Worm (Caenorhabditis elegans) whole organism, L4 larva: Measurements from ENCODE around the gene F02D8.9.

Experiments
- F10B5.3 ChIP-seq: sonication (generic microtip); optimal IDR thresholded peaks from 2 replicates; lab custom pipeline; 2016; ENCODE audit warnings: mild to moderate bottlenecking, missing genetic modification characterization, missing compliant biosample characterization
- F44E2.7 ChIP-seq: fragments of 200-800 bp; sonication (Bioruptor generic); IDR thresholded peaks from 2 replicates; pipeline ENCODE4 v2.1.2; 2022; ENCODE audit warnings: missing genetic modification characterization, missing compliant biosample characterization
- F49E8.2 ChIP-seq: sonication (generic microtip); optimal IDR thresholded peaks from 2 replicates; lab custom pipeline; 2016; ENCODE audit warnings: missing compliant biosample characterization, mild to moderate bottlenecking, missing genetic modification characterization, borderline replicate concordance
- Y105C5A.15 ChIP-seq: fragments of 200-800 bp; sonication (Bioruptor generic); IDR thresholded peaks from 2 replicates; pipeline ENCODE4 v1.3.6; 2022; ENCODE audit warnings: missing genetic modification characterization, missing compliant biosample characterization
- Y48G9A.11 ChIP-seq: fragments of 200-800 bp; sonication (Bioruptor generic); IDR thresholded peaks from 2 replicates; pipeline ENCODE4 v1.3.6; 2022; ENCODE audit warnings: missing genetic modification reagents, missing genetic modification characterization, missing compliant biosample characterization
- Y75B8A.6 ChIP-seq: fragments of 200-800 bp; sonication (Bioruptor generic); IDR thresholded peaks from 2 replicates; pipeline ENCODE4 v1.3.6; 2022; ENCODE audit warnings: missing genetic modification reagents, missing genetic modification characterization, missing compliant biosample characterization
- ZK337.2 ChIP-seq: fragments of 200-800 bp; sonication (Bioruptor generic); IDR thresholded peaks from 2 replicates; pipeline ENCODE4 v1.3.6; 2022; ENCODE audit warnings: missing genetic modification reagents, missing genetic modification characterization, missing compliant biosample characterization
- aha-1 ChIP-seq: fragments of 150-350 bp; peaks from one replicate; lab custom pipeline; 2014; ENCODE audit warnings: missing biosample characterization, missing genetic modification characterization
- aly-2 ChIP-seq: sonication (generic microtip); optimal IDR thresholded peaks from 2 replicates; lab custom pipeline; 2018; ENCODE audit warnings: missing biosample characterization, missing genetic modification characterization
- ceh-32 ChIP-seq: sonication (generic microtip); optimal IDR thresholded peaks from 2 replicates; lab custom pipeline; 2016; ENCODE audit warnings: mild to moderate bottlenecking, missing genetic modification characterization, missing compliant biosample characterization; ENCODE audit not compliant: poor library complexity
- ceh-82 ChIP-seq: sonication (generic microtip); optimal IDR thresholded peaks from 2 replicates; lab custom pipeline; 2017; ENCODE audit warnings: missing biosample characterization, missing genetic modification characterization
- ces-1 ChIP-seq: fragments of 150-350 bp; sonication (generic microtip); optimal IDR thresholded peaks from 4 replicates; lab custom pipeline; 2014; ENCODE audit warnings: missing biosample characterization, missing genetic modification reagents, missing genetic modification characterization
- cey-2 ChIP-seq: sonication (generic microtip); optimal IDR thresholded peaks from 3 replicates; lab custom pipeline; 2017; ENCODE audit warnings: missing genetic modification characterization, mild to moderate bottlenecking, missing compliant biosample characterization, antibody characterized with exemption, borderline replicate concordance; ENCODE audit not compliant: insufficient read depth
- ctbp-1 ChIP-seq: fragments of 200-800 bp; sonication (Bioruptor generic); IDR thresholded peaks from 2 replicates; pipeline ENCODE4 v1.3.6; 2022; ENCODE audit warnings: missing genetic modification reagents, missing genetic modification characterization, missing compliant biosample characterization
- daf-12 ChIP-seq: fragments of 150-350 bp; optimal IDR thresholded peaks from 2 replicates; lab custom pipeline; 2014; ENCODE audit warnings: missing biosample characterization, missing genetic modification reagents, missing genetic modification characterization
- daf-16 ChIP-seq, 3 experiments: sonication (generic microtip); optimal IDR thresholded peaks; 2 replicates each; lab custom pipeline; 2016 to 2017; ENCODE audit warnings: missing genetic modification characterization in 3 of 3, missing genetic modification reagents in 3 of 3, mild to moderate bottlenecking in 2 of 3, missing compliant biosample characterization in 2 of 3, missing biosample characterization in 1 of 3, moderate library complexity in 1 of 3
- daf-19 ChIP-seq: fragments of 200-800 bp; sonication (Bioruptor generic); conservative IDR thresholded peaks from 2 replicates; pipeline ENCODE4 v1.3.6; 2022; ENCODE audit warnings: missing genetic modification characterization, missing compliant biosample characterization
- dmd-9 ChIP-seq: fragments of 200-800 bp; sonication (Bioruptor generic); IDR thresholded peaks from 2 replicates; pipeline ENCODE4 v1.3.6; 2022; ENCODE audit warnings: missing genetic modification reagents, missing genetic modification characterization, missing compliant biosample characterization
- duxl-1 ChIP-seq: sonication (generic microtip); optimal IDR thresholded peaks from 2 replicates; lab custom pipeline; 2016; ENCODE audit warnings: mild to moderate bottlenecking, missing genetic modification characterization, moderate library complexity, missing compliant biosample characterization; ENCODE audit not compliant: poor library complexity
- dve-1 ChIP-seq: sonication (generic microtip); optimal IDR thresholded peaks from 2 replicates; lab custom pipeline; 2017; ENCODE audit warnings: antibody characterized with exemption, mild to moderate bottlenecking, missing genetic modification characterization, missing compliant biosample characterization; ENCODE audit not compliant: insufficient read depth
- egl-43 ChIP-seq: fragments of 200-800 bp; sonication (Bioruptor generic); IDR thresholded peaks from 2 replicates; pipeline ENCODE4 v1.3.6; 2022; ENCODE audit warnings: missing genetic modification reagents, missing genetic modification characterization, missing compliant biosample characterization
- fkh-10 ChIP-seq: fragments of 150-350 bp; optimal IDR thresholded peaks from 2 replicates; lab custom pipeline; 2014; ENCODE audit warnings: missing biosample characterization, missing genetic modification reagents, missing genetic modification characterization
- gei-8 ChIP-seq: fragments of 200-800 bp; sonication (Bioruptor generic); optimal IDR thresholded peaks from 2 replicates; lab custom pipeline; 2018; ENCODE audit warnings: mild to moderate bottlenecking, missing genetic modification characterization, missing compliant biosample characterization
- hif-1 ChIP-seq, 2 experiments: sonication (generic microtip); optimal IDR thresholded peaks; 2 replicates each; lab custom pipeline; 2016 to 2017; ENCODE audit warnings: missing compliant biosample characterization in 2 of 2, missing genetic modification characterization in 2 of 2, missing genetic modification reagents in 2 of 2, missing genotype in 2 of 2, mild to moderate bottlenecking in 1 of 2
- hmg-1.1 ChIP-seq: fragments of 200-800 bp; sonication (Bioruptor generic); IDR thresholded peaks from 2 replicates; pipeline ENCODE4 v1.3.6; 2022; ENCODE audit warnings: missing genetic modification reagents, missing genetic modification characterization, missing compliant biosample characterization
- lin-1 ChIP-seq: fragments of 200-800 bp; sonication (Bioruptor generic); IDR thresholded peaks from 2 replicates; pipeline ENCODE4 v1.3.6; 2022; ENCODE audit warnings: missing genetic modification reagents, missing genetic modification characterization, missing compliant biosample characterization
- lin-13 ChIP-seq: fragments of 150-350 bp; optimal IDR thresholded peaks from 2 replicates; lab custom pipeline; 2014; ENCODE audit warnings: missing biosample characterization, missing genetic modification reagents, missing genetic modification characterization
- lin-15B ChIP-seq: fragments of 150-350 bp; sonication (generic microtip); optimal IDR thresholded peaks from 3 replicates; lab custom pipeline; 2014; ENCODE audit warnings: missing biosample characterization, missing genetic modification characterization
- lin-29 ChIP-seq: fragments of 200-800 bp; sonication (Bioruptor generic); IDR thresholded peaks from 2 replicates; pipeline ENCODE4 v1.3.6; 2022; ENCODE audit warnings: missing genetic modification reagents, missing genetic modification characterization, missing compliant biosample characterization
- lin-38 ChIP-seq: fragments of 200-800 bp; sonication (Bioruptor generic); IDR thresholded peaks from 2 replicates; pipeline ENCODE4 v1.3.6; 2022; ENCODE audit warnings: missing genetic modification reagents, missing genetic modification characterization, missing compliant biosample characterization
- nhr-102 ChIP-seq: sonication (generic microtip); optimal IDR thresholded peaks from 2 replicates; lab custom pipeline; 2016; ENCODE audit warnings: mild to moderate bottlenecking, missing genetic modification characterization, moderate library complexity, missing compliant biosample characterization
- nhr-28 ChIP-seq: fragments of 150-350 bp; optimal IDR thresholded peaks from 2 replicates; lab custom pipeline; 2014; ENCODE audit warnings: missing biosample characterization, missing genetic modification characterization
- nhr-41 ChIP-seq: fragments of 200-800 bp; sonication (Bioruptor generic); IDR thresholded peaks from 2 replicates; pipeline ENCODE4 v1.3.6; 2022; ENCODE audit warnings: missing genetic modification reagents, missing genetic modification characterization, missing compliant biosample characterization
- nhr-48 ChIP-seq: sonication (generic microtip); optimal IDR thresholded peaks from 2 replicates; lab custom pipeline; 2016; ENCODE audit warnings: mild to moderate bottlenecking, missing genetic modification characterization, missing compliant biosample characterization
- pqm-1 ChIP-seq: sonication (generic microtip); optimal IDR thresholded peaks from 2 replicates; lab custom pipeline; 2017; ENCODE audit warnings: missing biosample characterization, missing genetic modification characterization
- set-16 ChIP-seq: fragments of 200-800 bp; sonication (Bioruptor generic); IDR thresholded peaks from 2 replicates; pipeline ENCODE4 v1.3.6; 2022; ENCODE audit warnings: missing genetic modification reagents, missing genetic modification characterization, missing compliant biosample characterization
- skn-1 ChIP-seq: fragments of 150-350 bp; optimal IDR thresholded peaks from 2 replicates; lab custom pipeline; 2014; ENCODE audit warnings: missing biosample characterization, missing genetic modification characterization
- snpc-1.2 ChIP-seq: fragments of 200-800 bp; sonication (Bioruptor generic); IDR thresholded peaks from 2 replicates; pipeline ENCODE4 v1.3.6; 2022; ENCODE audit warnings: missing genetic modification reagents, missing genetic modification characterization, missing compliant biosample characterization
- spr-3 ChIP-seq: fragments of 200-800 bp; sonication (Bioruptor generic); optimal IDR thresholded peaks from 2 replicates; lab custom pipeline; 2018; ENCODE audit warnings: mild to moderate bottlenecking, missing genetic modification characterization, missing compliant biosample characterization
- unc-130 ChIP-seq: sonication (generic microtip); optimal IDR thresholded peaks from 2 replicates; lab custom pipeline; 2016; ENCODE audit warnings: missing genetic modification reagents, missing genetic modification characterization, missing compliant biosample characterization
- unc-62 ChIP-seq, 3 experiments: fragments of 150-350 bp in 1 of 3; sonication (generic microtip); optimal IDR thresholded peaks in 2 of 3; peaks in 1 of 3; 1 replicate in 1 of 3; 2 replicates in 2 of 3; lab custom pipeline; 2014 to 2017; ENCODE audit warnings: missing biosample characterization in 3 of 3, missing genetic modification characterization in 3 of 3, missing genetic modification reagents in 3 of 3, missing genotype in 1 of 3
- vab-7 ChIP-seq: fragments of 200-800 bp; sonication (Bioruptor generic); IDR thresholded peaks from 2 replicates; pipeline ENCODE4 v1.3.6; 2022; ENCODE audit warnings: missing genetic modification reagents, missing genetic modification characterization, missing compliant biosample characterization
- zag-1 ChIP-seq: fragments of 150-350 bp; optimal IDR thresholded peaks from 2 replicates; lab custom pipeline; 2014; ENCODE audit warnings: missing biosample characterization, missing genetic modification characterization
- zfp-2 ChIP-seq: sonication (generic microtip); optimal IDR thresholded peaks from 2 replicates; lab custom pipeline; 2016; ENCODE audit warnings: mild to moderate bottlenecking, missing genetic modification characterization, missing compliant biosample characterization
- ztf-7 ChIP-seq: fragments of 150-350 bp; optimal IDR thresholded peaks from 2 replicates; lab custom pipeline; 2014; ENCODE audit warnings: missing biosample characterization, missing genetic modification characterization

F02D8.9 gene

ce11 chrV:14992627-14993117 lies 37.1 kb upstream of the F02D8.9 start, which contains the start of gene T01C3.3:
Gene T01C3.3, minus strand, starts transcription at chrV:14992677.
- no peak for TF ChIP-seq unc-62 (GFP tag; optimal IDR thresholded peaks at IDR 0.05 in 1 of 2; lab: Kevin White, UChicago)
- no peak for TF ChIP-seq unc-62 (tag; optimal IDR thresholded peaks at IDR 0.05; lab: Kevin White, UChicago)
- TF ChIP-seq nhr-41 (GFP tag; lab: Robert Waterston, UW) = no peak
- TF ChIP-seq cey-2 (tag; lab: Kevin White, UChicago) = no peak
- no peak for TF ChIP-seq duxl-1 (tag; lab: Kevin White, UChicago)
- no peak for TF ChIP-seq zag-1 (tag; lab: Kevin White, UChicago)
- TF ChIP-seq hmg-1.1 = no peak
- TF ChIP-seq ceh-82 (tag; lab: Kevin White, UChicago) = no peak
- TF ChIP-seq Y75B8A.6 (GFP tag; lab: Robert Waterston, UW) = no peak
- no peak for TF ChIP-seq daf-19 (GFP tag; lab: Robert Waterston, UW)
- TF ChIP-seq unc-130 (GFP tag; lab: Kevin White, UChicago) = peak; percentile 59
- TF ChIP-seq nhr-102 (tag; lab: Kevin White, UChicago) = no peak
- TF ChIP-seq ztf-7 = no peak
- TF ChIP-seq aly-2 (tag; lab: Kevin White, UChicago) = no peak
- no peak for TF ChIP-seq F44E2.7 (GFP tag; lab: Robert Waterston, UW)
- peak; percentile 63 for TF ChIP-seq lin-38 (GFP tag; lab: Robert Waterston, UW)
- no peak for TF ChIP-seq Y105C5A.15 (GFP tag; lab: Robert Waterston, UW)
- no peak for TF ChIP-seq vab-7 (GFP tag; lab: Robert Waterston, UW)
- peak; percentile 81 for TF ChIP-seq Y48G9A.11 (GFP tag; lab: Robert Waterston, UW)

- TF ChIP-seq cey-2 (tag; lab: Kevin White, UChicago) (no peak), Y75B8A.6 (GFP tag; lab: Robert Waterston, UW) (no peak), aha-1 (peak; percentile 75), Y48G9A.11 (GFP tag; lab: Robert Waterston, UW) (peak; percentile 46; the same call in 1 of the 2 replicates), F49E8.2 (peak; percentile 16), unc-130 (GFP tag; lab: Kevin White, UChicago) (peak; percentile 1), snpc-1.2 (GFP tag; lab: Robert Waterston, UW) (no peak)
Measured at ce11 chrV:14991489-14991888, 35.9 kb upstream of the F02D8.9 start.

- TF ChIP-seq ceh-32 (tag; lab: Kevin White, UChicago) = no peak
- no peak for TF ChIP-seq dmd-9
- TF ChIP-seq lin-38 (GFP tag; lab: Robert Waterston, UW) = peak; percentile 48
- no peak for TF ChIP-seq lin-15B
- no peak for TF ChIP-seq skn-1
- TF ChIP-seq nhr-48 (tag; lab: Kevin White, UChicago) = no peak
- TF ChIP-seq nhr-102 (tag; lab: Kevin White, UChicago) = no peak
- no peak for TF ChIP-seq zfp-2
- no peak for TF ChIP-seq pqm-1 (tag; lab: Kevin White, UChicago)
- no peak for TF ChIP-seq lin-13
- no peak for TF ChIP-seq cey-2 (tag; lab: Kevin White, UChicago)
- TF ChIP-seq ces-1 = no peak
- TF ChIP-seq daf-12 (tag; lab: Kevin White, UChicago) = no peak
- no peak for TF ChIP-seq daf-16 (GFP tag; optimal IDR thresholded peaks at IDR 0.05; lab: Kevin White, UChicago)
- peak; percentile 32 for TF ChIP-seq daf-16 (tag; optimal IDR thresholded peaks at IDR 0.05; lab: Kevin White, UChicago)
- TF ChIP-seq lin-1 (GFP tag; lab: Robert Waterston, UW) = no peak
- peak; percentile 93 for TF ChIP-seq Y48G9A.11 (GFP tag; lab: Robert Waterston, UW)
- peak; percentile 31 for TF ChIP-seq dve-1 (tag; lab: Kevin White, UChicago)
- no peak for TF ChIP-seq aha-1
- TF ChIP-seq hif-1 (tag; optimal IDR thresholded peaks at IDR 0.05; lab: Kevin White, UChicago) = no peak
- TF ChIP-seq fkh-10 = no peak
- no peak for TF ChIP-seq nhr-28
- TF ChIP-seq F10B5.3 (tag; lab: Kevin White, UChicago) = no peak
- TF ChIP-seq ZK337.2 = no peak
- TF ChIP-seq gei-8 (GFP tag; lab: Kevin White, UChicago) = no peak
- no peak for TF ChIP-seq spr-3 (GFP tag; lab: Kevin White, UChicago)
- no peak for TF ChIP-seq ctbp-1 (GFP tag; lab: Robert Waterston, UW)
- no peak for TF ChIP-seq egl-43 (GFP tag; lab: Robert Waterston, UW)
- TF ChIP-seq lin-29 (GFP tag; lab: Robert Waterston, UW) = no peak
- no peak for TF ChIP-seq set-16 (GFP tag; lab: Robert Waterston, UW)
Measured at ce11 chrV:14990843-14991242, 35.3 kb upstream of the F02D8.9 start, which contains the start of the genes cdt-2 and T01C3.2. Gene cdt-2, minus strand, starts transcription at chrV:14991126. Gene T01C3.2, plus strand, starts transcription at chrV:14991168.
